Fruit fly (Drosophila melanogaster) whole organism, embryonic: ENCODE data around the gene CG10730.

Source experiments
- Antp ChIP-seq: fragments of 200-800 bp; sonication (Bioruptor generic); optimal IDR thresholded peaks from 3 replicates; lab custom pipeline; 2016; ENCODE audit warnings: missing biosample characterization, missing genetic modification characterization
- Atf6 ChIP-seq: fragments of 200-800 bp; sonication (Bioruptor generic); IDR thresholded peaks from 2 replicates; pipeline ENCODE4 v1.3.6; 2022; ENCODE audit warnings: missing biosample characterization, missing genetic modification characterization
- BtbVII ChIP-seq: fragments of 200-800 bp; sonication (Bioruptor generic); optimal IDR thresholded peaks from 3 replicates; lab custom pipeline; 2017; ENCODE audit warnings: missing biosample characterization, mild to moderate bottlenecking, missing genetic modification characterization
- CG11247 ChIP-seq: fragments of 200-800 bp; sonication (Bioruptor generic); IDR thresholded peaks from 2 replicates; pipeline ENCODE4 v1.3.6; 2022; ENCODE audit warnings: missing biosample characterization, missing genetic modification characterization
- CG14667 ChIP-seq: fragments of 200-800 bp; sonication (Bioruptor generic); IDR thresholded peaks from 2 replicates; pipeline ENCODE4 v1.3.6; 2022; ENCODE audit warnings: missing biosample characterization, missing genetic modification characterization
- CG15696 ChIP-seq: fragments of 200-800 bp; sonication (Bioruptor generic); optimal IDR thresholded peaks from 2 replicates; lab custom pipeline; 2019; ENCODE audit warnings: missing biosample characterization, mild to moderate bottlenecking, missing genetic modification characterization, moderate library complexity
- CG16815 ChIP-seq: fragments of 200-800 bp; sonication (Bioruptor generic); optimal IDR thresholded peaks from 3 replicates; lab custom pipeline; 2017; ENCODE audit warnings: missing biosample characterization, mild to moderate bottlenecking, missing genetic modification characterization
- CG17186 ChIP-seq: fragments of 200-800 bp; sonication (Bioruptor generic); optimal IDR thresholded peaks from 3 replicates; lab custom pipeline; 2017; ENCODE audit warnings: missing biosample characterization, missing genetic modification reagents, missing genetic modification characterization
- CG18764 ChIP-seq: fragments of 200-800 bp; sonication (Bioruptor generic); optimal IDR thresholded peaks from 3 replicates; lab custom pipeline; 2016; ENCODE audit warnings: missing biosample characterization, missing genetic modification characterization
- CG32532 ChIP-seq: fragments of 200-800 bp; sonication (Bioruptor generic); IDR thresholded peaks from 2 replicates; pipeline ENCODE4 v1.3.6; 2022; ENCODE audit warnings: missing biosample characterization, missing genetic modification characterization
- CG32772 ChIP-seq: fragments of 200-800 bp; sonication (Bioruptor generic); IDR thresholded peaks from 2 replicates; pipeline ENCODE4 v1.3.6; 2022; ENCODE audit warnings: missing biosample characterization, missing genetic modification characterization
- CG34422 ChIP-seq: fragments of 200-800 bp; sonication (Bioruptor generic); IDR thresholded peaks from 3 replicates; pipeline ENCODE4 v1.3.6; 2022; ENCODE audit warnings: missing biosample characterization, missing genetic modification characterization
- CG4854 ChIP-seq: fragments of 200-800 bp; sonication (Bioruptor generic); optimal IDR thresholded peaks from 2 replicates; lab custom pipeline; 2016; ENCODE audit warnings: missing biosample characterization, missing genetic modification characterization, inconsistent platforms
- CG7357 ChIP-seq: fragments of 200-800 bp; sonication (Bioruptor generic); IDR thresholded peaks from 3 replicates; pipeline ENCODE4 v1.3.6; 2022; ENCODE audit warnings: missing biosample characterization, missing genetic modification characterization
- CG7928 ChIP-seq: fragments of 200-800 bp; sonication (Bioruptor generic); optimal IDR thresholded peaks from 2 replicates; lab custom pipeline; 2017; ENCODE audit warnings: missing biosample characterization, mild to moderate bottlenecking, missing genetic modification characterization
- CG8359 ChIP-seq: fragments of 200-800 bp; sonication (Bioruptor generic); optimal IDR thresholded peaks from 2 replicates; lab custom pipeline; 2017; ENCODE audit warnings: missing biosample characterization, mild to moderate bottlenecking, missing genetic modification characterization, borderline replicate concordance
- CG8478 ChIP-seq: fragments of >200 bp; optimal IDR thresholded peaks from 2 replicates; lab custom pipeline; 2018
- CkIIα-i1 ChIP-seq: fragments of 200-800 bp; sonication (Bioruptor generic); IDR thresholded peaks from 2 replicates; pipeline ENCODE4 v1.3.6; 2022; ENCODE audit warnings: missing biosample characterization, missing genetic modification characterization
- Deaf1 ChIP-seq: fragments of 200-800 bp; optimal IDR thresholded peaks from 3 replicates; lab custom pipeline; 2019; ENCODE audit warnings: missing biosample characterization, mild to moderate bottlenecking, missing genetic modification characterization, moderate library complexity
- Dip2 ChIP-seq: fragments of 200-800 bp; sonication (Bioruptor generic); IDR thresholded peaks from 2 replicates; pipeline ENCODE4 v1.3.6; 2022; ENCODE audit warnings: missing biosample characterization, missing genetic modification characterization
- Drgx ChIP-seq: fragments of 200-800 bp; sonication (Bioruptor generic); IDR thresholded peaks from 2 replicates; pipeline ENCODE4 v1.3.6; 2022; ENCODE audit warnings: missing biosample characterization, missing genetic modification characterization
- HLH54F ChIP-seq: fragments of 200-800 bp; sonication (Bioruptor generic); optimal IDR thresholded peaks from 3 replicates; lab custom pipeline; 2016; ENCODE audit warnings: missing biosample characterization, missing genetic modification characterization
- Hand ChIP-seq: fragments of 200-800 bp; sonication (Bioruptor generic); optimal IDR thresholded peaks from 2 replicates; lab custom pipeline; 2017; ENCODE audit warnings: mild to moderate bottlenecking, missing biosample characterization, missing genetic modification reagents, missing genetic modification characterization
- Hr39 ChIP-seq: fragments of >200 bp; optimal IDR thresholded peaks from 2 replicates; lab custom pipeline; 2017
- Meics ChIP-seq: fragments of 200-800 bp; sonication (Bioruptor generic); optimal IDR thresholded peaks from 2 replicates; lab custom pipeline; 2017; ENCODE audit warnings: missing biosample characterization, mild to moderate bottlenecking, missing genetic modification characterization
- Mrtf ChIP-seq: fragments of 200-800 bp; sonication (Bioruptor generic); IDR thresholded peaks from 3 replicates; pipeline ENCODE4 v1.3.6; 2022; ENCODE audit warnings: missing biosample characterization, missing genetic modification characterization
- Scr ChIP-seq: fragments of 200-800 bp; sonication (Bioruptor generic); IDR thresholded peaks from 2 replicates; pipeline ENCODE4 v1.3.6; 2022; ENCODE audit warnings: missing biosample characterization, missing genetic modification characterization; ENCODE audit not compliant: partially characterized antibody
- Taf1 ChIP-seq: fragments of 200-800 bp; sonication (Bioruptor generic); IDR thresholded peaks from 2 replicates; pipeline ENCODE4 v1.3.6; 2022; ENCODE audit warnings: missing biosample characterization, missing genetic modification characterization
- Tbp ChIP-seq: fragments of >200 bp; optimal IDR thresholded peaks from 2 replicates; lab custom pipeline; 2018; ENCODE audit warnings: missing biosample characterization, missing genetic modification characterization
- Trl ChIP-seq, 3 experiments: fragments of >200 bp in 2 of 3; fragments of 200-800 bp in 1 of 3; sonication (Bioruptor generic) in 1 of 3; optimal IDR thresholded peaks; 2 replicates in 1 of 3; 3 replicates in 2 of 3; lab custom pipeline; 2016 to 2017; ENCODE audit warnings: missing biosample characterization in 1 of 3, missing genetic modification characterization in 1 of 3
- bab2 ChIP-seq: fragments of 200-800 bp; sonication (Bioruptor generic); optimal IDR thresholded peaks from 2 replicates; lab custom pipeline; 2016; ENCODE audit warnings: missing biosample characterization, missing genetic modification characterization
- ci ChIP-seq: fragments of 200-800 bp; sonication (Bioruptor generic); IDR thresholded peaks from 3 replicates; pipeline ENCODE4 v1.3.6; 2022; ENCODE audit warnings: missing biosample characterization, missing genetic modification characterization
- disco-r ChIP-seq: fragments of 200-800 bp; sonication (Bioruptor generic); optimal IDR thresholded peaks from 2 replicates; lab custom pipeline; 2016; ENCODE audit warnings: missing biosample characterization, missing genetic modification characterization
- dpn ChIP-seq, 2 experiments: fragments of 200-800 bp; sonication (Bioruptor generic); optimal IDR thresholded peaks; 3 replicates each; lab custom pipeline; 2016; ENCODE audit warnings: missing biosample characterization in 2 of 2, missing genetic modification characterization in 2 of 2
- ewg ChIP-seq: fragments of 200-800 bp; sonication (Bioruptor generic); optimal IDR thresholded peaks from 3 replicates; lab custom pipeline; 2017; ENCODE audit warnings: mild to moderate bottlenecking, missing biosample characterization, missing genetic modification reagents, missing genetic modification characterization
- fru ChIP-seq: fragments of >200 bp; optimal IDR thresholded peaks from 2 replicates; lab custom pipeline; 2017
- gcm2 ChIP-seq: fragments of 200-800 bp; sonication (Bioruptor generic); optimal IDR thresholded peaks from 2 replicates; lab custom pipeline; 2016; ENCODE audit warnings: missing biosample characterization, missing genetic modification characterization
- gem ChIP-seq: fragments of 200-800 bp; sonication (Bioruptor generic); optimal IDR thresholded peaks from 2 replicates; lab custom pipeline; 2019; ENCODE audit warnings: missing biosample characterization, mild to moderate bottlenecking, missing genetic modification characterization, moderate library complexity
- her ChIP-seq: fragments of 200-800 bp; sonication (Bioruptor generic); optimal IDR thresholded peaks from 2 replicates; lab custom pipeline; 2016; ENCODE audit warnings: missing biosample characterization, missing genetic modification characterization
- ind ChIP-seq: fragments of 200-800 bp; sonication (Bioruptor generic); optimal IDR thresholded peaks from 3 replicates; lab custom pipeline; 2016; ENCODE audit warnings: missing biosample characterization, missing genetic modification characterization
- mld ChIP-seq: fragments of 200-800 bp; sonication (Bioruptor generic); IDR thresholded peaks from 3 replicates; pipeline ENCODE4 v1.3.6; 2022; ENCODE audit warnings: missing biosample characterization, missing genetic modification characterization; ENCODE audit not compliant: partially characterized antibody
- nerfin-1 ChIP-seq: fragments of 200-800 bp; sonication (Bioruptor generic); optimal IDR thresholded peaks from 3 replicates; lab custom pipeline; 2019; ENCODE audit warnings: missing biosample characterization, mild to moderate bottlenecking, missing genetic modification characterization, moderate library complexity
- nerfin-2 ChIP-seq: fragments of 200-800 bp; sonication (Bioruptor generic); IDR thresholded peaks from 2 replicates; pipeline ENCODE4 v1.3.6; 2022; ENCODE audit warnings: missing biosample characterization, missing genetic modification characterization; ENCODE audit not compliant: partially characterized antibody
- pan ChIP-seq, 4 experiments: fragments of >200 bp in 3 of 4; fragments of 200-800 bp in 1 of 4; sonication (Bioruptor generic) in 1 of 4; optimal IDR thresholded peaks in 3 of 4; IDR thresholded peaks in 1 of 4; 2 replicates each; pipeline versions ENCODE4 v1.3.6 to Lab custom; 2017 to 2022; ENCODE audit warnings: missing biosample characterization in 2 of 4, missing genetic modification characterization in 2 of 4, mixed read lengths in 1 of 4
- peb ChIP-seq: fragments of 200-800 bp; sonication (Bioruptor generic); IDR thresholded peaks from 2 replicates; pipeline ENCODE4 v1.3.6; 2022; ENCODE audit warnings: missing biosample characterization, missing genetic modification characterization
- sens-2 ChIP-seq: fragments of 200-800 bp; sonication (Bioruptor generic); IDR thresholded peaks from 2 replicates; pipeline ENCODE4 v1.3.6; 2022; ENCODE audit warnings: missing biosample characterization, missing genetic modification characterization
- sr ChIP-seq: fragments of 200-800 bp; sonication (Bioruptor generic); IDR thresholded peaks from 3 replicates; pipeline ENCODE4 v1.3.6; 2022; ENCODE audit warnings: missing biosample characterization, missing genetic modification characterization
- tin ChIP-seq: fragments of 200-800 bp; sonication (Bioruptor generic); optimal IDR thresholded peaks from 3 replicates; lab custom pipeline; 2016; ENCODE audit warnings: missing biosample characterization, missing genetic modification characterization
- zfh2 ChIP-seq: fragments of 200-800 bp; sonication (Bioruptor generic); optimal IDR thresholded peaks from 2 replicates; lab custom pipeline; 2016; ENCODE audit warnings: missing biosample characterization, missing genetic modification characterization

Gene CG10730

dm6 chr2L:20120388-20121232 lies 48.6 kb upstream of the CG10730 start (continued):
- TF ChIP-seq CG34422 (GFP tag; lab: Robert Waterston, UW) = peak; percentile 91; the same call in 2 of the 3 replicates
- TF ChIP-seq CG16815 (GFP tag; lab: Kevin White, UChicago) = peak; percentile 92
- peak; percentile 62 for TF ChIP-seq nerfin-2 (GFP tag; lab: Robert Waterston, UW)
- TF ChIP-seq CG18764 (GFP tag; lab: Kevin White, UChicago) = peak; percentile 82
- peak; percentile 77; the same call in 2 of the 3 replicates for TF ChIP-seq CG7357 (GFP tag; lab: Robert Waterston, UW)
- TF ChIP-seq nerfin-1 (tag; lab: Kevin White, UChicago) = no peak
- TF ChIP-seq Trl (optimal IDR thresholded peaks at IDR 0.05; lab: Kevin White, UChicago) = no peak
- TF ChIP-seq Trl (GFP tag; optimal IDR thresholded peaks at IDR 0.05; lab: Kevin White, UChicago) = peak; percentile 97
- TF ChIP-seq Scr (GFP tag; lab: Robert Waterston, UW) = peak; percentile 85
- TF ChIP-seq gem (tag; lab: Kevin White, UChicago) = peak; percentile 83
- TF ChIP-seq Mrtf = peak; percentile 97
- TF ChIP-seq bab2 (GFP tag; lab: Kevin White, UChicago) = peak; percentile 97
- TF ChIP-seq Drgx = peak; percentile 44; the same call in 1 of the 2 replicates
- TF ChIP-seq CG32532 (GFP tag; lab: Robert Waterston, UW) = peak; percentile 98
- TF ChIP-seq gcm2 = peak; percentile 88
- peak; percentile 98 for TF ChIP-seq CG11247 (GFP tag; lab: Robert Waterston, UW)
- peak; percentile 81 for TF ChIP-seq sr (GFP tag; lab: Robert Waterston, UW)
- peak; percentile 79 for TF ChIP-seq sens-2
- peak; percentile 89 for TF ChIP-seq her (GFP tag; lab: Kevin White, UChicago)
- TF ChIP-seq mld (GFP tag; lab: Robert Waterston, UW) = 0 out of 3 replicates have a peak, but pooled peaks have one; percentile 43
- peak; percentile 88 for TF ChIP-seq Taf1 (GFP tag; lab: Robert Waterston, UW)
- no peak for TF ChIP-seq fru (lab: Kevin White, UChicago)
- TF ChIP-seq ci (GFP tag; lab: Robert Waterston, UW) = peak; percentile 97
- peak; percentile 62 for TF ChIP-seq zfh2 (GFP tag; lab: Kevin White, UChicago)
- peak; percentile 72 for TF ChIP-seq peb
- TF ChIP-seq Hr39 = no peak
- no peak for TF ChIP-seq CG8359 (GFP tag; lab: Kevin White, UChicago)
- peak; percentile 85 for TF ChIP-seq disco-r (GFP tag; lab: Kevin White, UChicago)
- no peak for TF ChIP-seq CG17186
- peak; percentile 97 for TF ChIP-seq tin (GFP tag; lab: Kevin White, UChicago)
- TF ChIP-seq CG8478 (lab: Kevin White, UChicago) = peak; percentile 90
- no peak for TF ChIP-seq Deaf1
- TF ChIP-seq BtbVII (GFP tag; lab: Kevin White, UChicago) = peak; percentile 36
- TF ChIP-seq CkIIα-i1 (GFP tag; lab: Robert Waterston, UW) = peak; percentile 28; the same call in 1 of the 2 replicates
- peak; percentile 96 for TF ChIP-seq dpn (GFP tag; optimal IDR thresholded peaks at IDR 0.05; lab: Kevin White, UChicago)
- peak; percentile 98 for TF ChIP-seq Antp (GFP tag; lab: Kevin White, UChicago)
- TF ChIP-seq Dip2 = peak; percentile 93
- TF ChIP-seq CG15696 (tag; lab: Kevin White, UChicago) = peak; percentile 95
- peak; percentile 65 for TF ChIP-seq Atf6 (GFP tag; lab: Robert Waterston, UW)
- TF ChIP-seq ind = peak; percentile 90
- no peak for TF ChIP-seq pan (optimal IDR thresholded peaks at IDR 0.05; lab: Kevin White, UChicago)
- peak in 1 of 2 experiments; percentile 86 for TF ChIP-seq pan (GFP tag; optimal IDR thresholded peaks at IDR 0.05 in 1 of 2, IDR thresholded peaks at IDR 0.05 in 1 of 2)
- TF ChIP-seq CG4854 (GFP tag; lab: Kevin White, UChicago) = peak; percentile 62
- TF ChIP-seq CG7928 (GFP tag; lab: Kevin White, UChicago) = no peak
- TF ChIP-seq CG14667 (GFP tag; lab: Robert Waterston, UW) = peak; percentile 95
- TF ChIP-seq ewg (GFP tag; lab: Kevin White, UChicago) = peak; percentile 67
- peak; percentile 81 for TF ChIP-seq Meics
- TF ChIP-seq Hand (GFP tag; lab: Kevin White, UChicago) = no peak
- TF ChIP-seq Tbp (GFP tag; lab: Kevin White, UChicago) = peak; percentile 20
- peak; percentile 96 for TF ChIP-seq CG32772 (GFP tag; lab: Robert Waterston, UW)
- TF ChIP-seq HLH54F (GFP tag; lab: Kevin White, UChicago) = peak; percentile 87
